Fruit fly (Drosophila melanogaster) whole organism, embryonic: ENCODE results near the gene Acp76A.
A peak's percentile ranks its signal among the peaks of the same experiment; 100 is the strongest.

ENCODE experiments used
- Ada2b ChIP-seq: fragments of 200-800 bp; sonication (Bioruptor generic); IDR thresholded peaks from 2 replicates; pipeline ENCODE4 v1.3.6; 2022; ENCODE audit warnings: missing biosample characterization, missing genetic modification characterization
- Atf6 ChIP-seq: fragments of 200-800 bp; sonication (Bioruptor generic); IDR thresholded peaks from 2 replicates; pipeline ENCODE4 v1.3.6; 2022; ENCODE audit warnings: missing biosample characterization, missing genetic modification characterization
- CG10654 ChIP-seq: fragments of 200-800 bp; sonication (Bioruptor generic); optimal IDR thresholded peaks from 2 replicates; lab custom pipeline; 2016; ENCODE audit warnings: missing biosample characterization, missing genetic modification characterization
- CG14860 ChIP-seq: fragments of 200-800 bp; sonication (Bioruptor generic); IDR thresholded peaks from 3 replicates; pipeline ENCODE4 v1.3.6; 2022; ENCODE audit warnings: missing biosample characterization, missing genetic modification characterization; ENCODE audit not compliant: partially characterized antibody
- CG15011 ChIP-seq: fragments of 200-800 bp; sonication (Bioruptor generic); optimal IDR thresholded peaks from 3 replicates; lab custom pipeline; 2018; ENCODE audit warnings: missing biosample characterization, mild to moderate bottlenecking, missing genetic modification characterization
- CG15514 ChIP-seq: fragments of 200-800 bp; sonication (Bioruptor generic); optimal IDR thresholded peaks from 3 replicates; lab custom pipeline; 2017; ENCODE audit warnings: missing biosample characterization, missing genetic modification characterization, mild to moderate bottlenecking, moderate library complexity, missing genetic modification reagents
- CG17802 ChIP-seq: fragments of 200-800 bp; sonication (Bioruptor generic); optimal IDR thresholded peaks from 2 replicates; lab custom pipeline; 2018; ENCODE audit warnings: missing biosample characterization, mild to moderate bottlenecking, missing genetic modification characterization, moderate library complexity
- CG2129 ChIP-seq: fragments of 200-800 bp; sonication (Bioruptor generic); IDR thresholded peaks from 2 replicates; pipeline ENCODE4 v1.3.6; 2022; ENCODE audit warnings: missing biosample characterization, missing genetic modification characterization; ENCODE audit not compliant: partially characterized antibody
- CG34224 ChIP-seq: fragments of 200-800 bp; sonication (Bioruptor generic); IDR thresholded peaks from 3 replicates; pipeline ENCODE4 v1.3.6; 2022; ENCODE audit warnings: missing biosample characterization, missing genetic modification characterization; ENCODE audit not compliant: partially characterized antibody
- CG34422 ChIP-seq: fragments of 200-800 bp; sonication (Bioruptor generic); IDR thresholded peaks from 3 replicates; pipeline ENCODE4 v1.3.6; 2022; ENCODE audit warnings: missing biosample characterization, missing genetic modification characterization
- CG4424 ChIP-seq: fragments of 200-800 bp; sonication (Bioruptor generic); optimal IDR thresholded peaks from 3 replicates; lab custom pipeline; 2016; ENCODE audit warnings: missing biosample characterization, missing genetic modification characterization
- CG4820 ChIP-seq: fragments of 200-800 bp; sonication (Bioruptor generic); optimal IDR thresholded peaks from 3 replicates; lab custom pipeline; 2016; ENCODE audit warnings: missing biosample characterization, missing genetic modification characterization
- CG7987 ChIP-seq: fragments of 200-800 bp; sonication (Bioruptor generic); optimal IDR thresholded peaks from 2 replicates; lab custom pipeline; 2018; ENCODE audit warnings: missing biosample characterization, mild to moderate bottlenecking, missing genetic modification characterization, moderate library complexity
- CG8765 ChIP-seq: fragments of 200-800 bp; sonication (Bioruptor generic); IDR thresholded peaks from 2 replicates; pipeline ENCODE4 v1.3.6; 2022; ENCODE audit warnings: missing biosample characterization, missing genetic modification characterization
- CG8924 ChIP-seq: fragments of 200-800 bp; optimal IDR thresholded peaks from 3 replicates; lab custom pipeline; 2019; ENCODE audit warnings: missing biosample characterization, mild to moderate bottlenecking, missing genetic modification characterization, moderate library complexity
- CG8944 ChIP-seq: fragments of 200-800 bp; sonication (Bioruptor generic); optimal IDR thresholded peaks from 3 replicates; lab custom pipeline; 2016; ENCODE audit warnings: missing biosample characterization, missing genetic modification characterization
- CTCF ChIP-seq: fragments of 200-800 bp; sonication (Bioruptor generic); optimal IDR thresholded peaks from 2 replicates; lab custom pipeline; 2017; ENCODE audit warnings: missing biosample characterization, mild to moderate bottlenecking, missing genetic modification characterization, moderate library complexity
- D ChIP-seq, 2 experiments: fragments of 200-800 bp in 1 of 2; fragments of >200 bp in 1 of 2; sonication (Bioruptor generic) in 1 of 2; optimal IDR thresholded peaks; 2 replicates in 1 of 2; 3 replicates in 1 of 2; lab custom pipeline; 2017; ENCODE audit warnings: mild to moderate bottlenecking in 1 of 2, missing biosample characterization in 1 of 2, missing genetic modification characterization in 1 of 2, missing genetic modification reagents in 1 of 2
- Ets65A ChIP-seq: fragments of 200-800 bp; sonication (Bioruptor generic); peaks from one replicate; lab custom pipeline; 2016; ENCODE audit warnings: missing biosample characterization, missing genetic modification characterization
- Ets97D ChIP-seq: fragments of 200-800 bp; sonication (Bioruptor generic); optimal IDR thresholded peaks from 3 replicates; lab custom pipeline; 2016; ENCODE audit warnings: missing biosample characterization, missing genetic modification characterization
- Gug ChIP-seq: fragments of 200-800 bp; sonication (Bioruptor generic); IDR thresholded peaks from 4 replicates; pipeline ENCODE4 v1.3.6; 2022; ENCODE audit warnings: missing biosample characterization, missing genetic modification characterization
- Hr39 ChIP-seq: fragments of >200 bp; optimal IDR thresholded peaks from 2 replicates; lab custom pipeline; 2017
- Jarid2 ChIP-seq: fragments of 200-800 bp; sonication (Bioruptor generic); optimal IDR thresholded peaks from 3 replicates; lab custom pipeline; 2017; ENCODE audit warnings: mild to moderate bottlenecking, missing biosample characterization, missing genetic modification reagents, missing genetic modification characterization
- Med ChIP-seq: fragments of 200-800 bp; sonication (Bioruptor generic); peaks from one replicate; lab custom pipeline; 2016; ENCODE audit warnings: missing biosample characterization, missing genetic modification characterization, mild to moderate bottlenecking, inconsistent platforms, moderate library complexity
- Mes4 ChIP-seq: fragments of 200-800 bp; sonication (Bioruptor generic); optimal IDR thresholded peaks from 2 replicates; lab custom pipeline; 2016; ENCODE audit warnings: missing biosample characterization, missing genetic modification characterization
- Rfx ChIP-seq: fragments of 200-800 bp; sonication (Bioruptor generic); IDR thresholded peaks from 2 replicates; pipeline ENCODE4 v1.3.6; 2022; ENCODE audit warnings: missing biosample characterization, missing genetic modification characterization
- abd-A ChIP-seq: fragments of 200-800 bp; sonication (Bioruptor generic); optimal IDR thresholded peaks from 3 replicates; lab custom pipeline; 2019; ENCODE audit warnings: missing biosample characterization, mild to moderate bottlenecking, missing genetic modification characterization, moderate library complexity
- ato ChIP-seq: fragments of 200-800 bp; sonication (Bioruptor generic); IDR thresholded peaks from 2 replicates; pipeline ENCODE4 v1.3.6; 2022; ENCODE audit warnings: missing biosample characterization, missing genetic modification characterization; ENCODE audit not compliant: partially characterized antibody
- bsh ChIP-seq, 2 experiments: fragments of 200-800 bp; sonication (Bioruptor generic); optimal IDR thresholded peaks; 2 replicates each; lab custom pipeline; 2017 to 2018; ENCODE audit warnings: mild to moderate bottlenecking in 2 of 2, missing biosample characterization in 2 of 2, missing genetic modification characterization in 2 of 2, moderate library complexity in 1 of 2
- btn ChIP-seq: fragments of 200-800 bp; sonication (Bioruptor generic); optimal IDR thresholded peaks from 2 replicates; lab custom pipeline; 2016; ENCODE audit warnings: missing biosample characterization, missing genetic modification characterization
- chinmo ChIP-seq: fragments of 200-800 bp; sonication (Bioruptor generic); IDR thresholded peaks from 4 replicates; pipeline ENCODE4 v1.3.6; 2022; ENCODE audit warnings: missing biosample characterization, missing genetic modification characterization; ENCODE audit not compliant: partially characterized antibody
- eyg ChIP-seq: fragments of 200-800 bp; sonication (Bioruptor generic); optimal IDR thresholded peaks from 3 replicates; lab custom pipeline; 2016; ENCODE audit warnings: missing biosample characterization, missing genetic modification characterization
- fu2 ChIP-seq: fragments of 200-800 bp; sonication (Bioruptor generic); optimal IDR thresholded peaks from 2 replicates; lab custom pipeline; 2016; ENCODE audit warnings: missing biosample characterization, missing genetic modification characterization
- gem ChIP-seq: fragments of 200-800 bp; sonication (Bioruptor generic); optimal IDR thresholded peaks from 2 replicates; lab custom pipeline; 2019; ENCODE audit warnings: missing biosample characterization, mild to moderate bottlenecking, missing genetic modification characterization, moderate library complexity
- grau ChIP-seq: fragments of 200-800 bp; optimal IDR thresholded peaks from 3 replicates; lab custom pipeline; 2019; ENCODE audit warnings: missing biosample characterization, mild to moderate bottlenecking, missing genetic modification characterization, moderate library complexity
- gro ChIP-seq: fragments of 200-800 bp; sonication (Bioruptor generic); optimal IDR thresholded peaks from 2 replicates; lab custom pipeline; 2016; ENCODE audit warnings: missing biosample characterization, missing genetic modification characterization
- ham ChIP-seq: fragments of 200-800 bp; sonication (Bioruptor generic); IDR thresholded peaks from 2 replicates; pipeline ENCODE4 v1.3.6; 2022; ENCODE audit warnings: missing biosample characterization, missing genetic modification characterization
- hb ChIP-seq: fragments of 200-800 bp; sonication (Bioruptor generic); IDR thresholded peaks from 3 replicates; pipeline ENCODE4 v1.3.6; 2022; ENCODE audit warnings: missing biosample characterization, missing genetic modification characterization; ENCODE audit not compliant: partially characterized antibody
- jigr1 ChIP-seq: fragments of 200-800 bp; sonication (Bioruptor generic); IDR thresholded peaks from 3 replicates; pipeline ENCODE4 v1.3.6; 2022; ENCODE audit warnings: missing biosample characterization, missing genetic modification characterization
- nmo ChIP-seq: fragments of 200-800 bp; sonication (Bioruptor generic); optimal IDR thresholded peaks from 2 replicates; lab custom pipeline; 2018; ENCODE audit warnings: missing biosample characterization, mild to moderate bottlenecking, missing genetic modification characterization, moderate library complexity
- peb ChIP-seq: fragments of 200-800 bp; sonication (Bioruptor generic); IDR thresholded peaks from 2 replicates; pipeline ENCODE4 v1.3.6; 2022; ENCODE audit warnings: missing biosample characterization, missing genetic modification characterization
- pho ChIP-seq: fragments of 200-800 bp; sonication (Bioruptor generic); optimal IDR thresholded peaks from 2 replicates; lab custom pipeline; 2016; ENCODE audit warnings: missing biosample characterization, missing genetic modification characterization
- prd ChIP-seq, 3 experiments: fragments of >200 bp in 2 of 3; fragments of 200-800 bp in 1 of 3; sonication (Bioruptor generic) in 1 of 3; optimal IDR thresholded peaks in 2 of 3; IDR thresholded peaks in 1 of 3; 2 replicates in 2 of 3; 3 replicates in 1 of 3; pipeline versions ENCODE4 v1.3.6 to Lab custom; 2017 to 2022; ENCODE audit warnings: missing biosample characterization in 1 of 3, missing genetic modification characterization in 1 of 3
- rib ChIP-seq: fragments of 200-800 bp; sonication (Bioruptor generic); IDR thresholded peaks from 2 replicates; pipeline ENCODE4 v1.3.6; 2022; ENCODE audit warnings: missing biosample characterization, missing genetic modification characterization
- ro ChIP-seq: fragments of 200-800 bp; sonication (Bioruptor generic); IDR thresholded peaks from 2 replicates; pipeline ENCODE4 v1.3.6; 2022; ENCODE audit warnings: missing biosample characterization, missing genetic modification characterization
- tgo ChIP-seq: fragments of 200-800 bp; sonication (Bioruptor generic); IDR thresholded peaks from 3 replicates; pipeline ENCODE4 v1.3.6; 2022; ENCODE audit warnings: missing biosample characterization, missing genetic modification characterization
- trem ChIP-seq: fragments of 200-800 bp; optimal IDR thresholded peaks from 3 replicates; lab custom pipeline; 2019; ENCODE audit warnings: missing biosample characterization, mild to moderate bottlenecking, missing genetic modification characterization, moderate library complexity
- vvl ChIP-seq: fragments of 200-800 bp; sonication (Bioruptor generic); IDR thresholded peaks from 2 replicates; pipeline ENCODE4 v1.3.6; 2022; ENCODE audit warnings: missing biosample characterization, missing genetic modification characterization
- wek ChIP-seq: fragments of 200-800 bp; sonication (Bioruptor generic); optimal IDR thresholded peaks from 3 replicates; lab custom pipeline; 2018; ENCODE audit warnings: missing biosample characterization, mild to moderate bottlenecking, missing genetic modification characterization, moderate library complexity
- wor ChIP-seq: fragments of 200-800 bp; sonication (Bioruptor generic); IDR thresholded peaks from 2 replicates; pipeline ENCODE4 v1.3.6; 2022; ENCODE audit warnings: missing biosample characterization, missing genetic modification characterization

The Acp76A gene

dm6 chr3L:19085688-19086363 lies 34.0 kb upstream of the Acp76A start (continued):
- TF ChIP-seq chinmo (GFP tag; lab: Robert Waterston, UW) (no peak), D (optimal IDR thresholded peaks at IDR 0.05; lab: Kevin White, UChicago) (no peak), D (GFP tag; optimal IDR thresholded peaks at IDR 0.05; lab: Kevin White, UChicago) (no peak), Jarid2 (GFP tag; lab: Kevin White, UChicago) (peak; percentile 93), abd-A (peak; percentile 80), Hr39 (lab: Kevin White, UChicago) (no peak), CG4820 (GFP tag; lab: Kevin White, UChicago) (no peak), Gug (GFP tag; lab: Robert Waterston, UW) (no peak), CG34422 (GFP tag; lab: Robert Waterston, UW) (peak; percentile 55; the same call in 2 of the 3 replicates), CG14860 (GFP tag; lab: Robert Waterston, UW) (no peak), peb (GFP tag; lab: Robert Waterston, UW) (no peak), Ada2b (GFP tag; lab: Robert Waterston, UW) (no peak), CG8924 (tag; lab: Kevin White, UChicago) (no peak), tgo (GFP tag; lab: Robert Waterston, UW) (no peak), gem (tag; lab: Kevin White, UChicago) (no peak), Atf6 (GFP tag; lab: Robert Waterston, UW) (no peak), CG7987 (GFP tag; lab: Kevin White, UChicago) (no peak), Ets65A (GFP tag; lab: Kevin White, UChicago) (no peak), CG8944 (GFP tag; lab: Kevin White, UChicago) (no peak), Mes4 (GFP tag; lab: Kevin White, UChicago) (no peak), jigr1 (GFP tag; lab: Robert Waterston, UW) (no peak), prd (optimal IDR thresholded peaks at IDR 0.05; lab: Kevin White, UChicago) (no peak), prd (GFP tag; IDR thresholded peaks at IDR 0.05; lab: Robert Waterston, UW) (no peak), bsh (GFP tag; optimal IDR thresholded peaks at IDR 0.05; lab: Kevin White, UChicago) (no peak), CG8765 (GFP tag; lab: Robert Waterston, UW) (no peak), rib (GFP tag; lab: Robert Waterston, UW) (peak; percentile 13; the same call in 1 of the 2 replicates), CG15011 (GFP tag; lab: Kevin White, UChicago) (no peak), CG34224 (GFP tag; lab: Robert Waterston, UW) (no peak), CG2129 (GFP tag; lab: Robert Waterston, UW) (no peak), CG15514 (GFP tag; lab: Kevin White, UChicago) (peak; percentile 35), ro (GFP tag; lab: Robert Waterston, UW) (no peak), wek (GFP tag; lab: Kevin White, UChicago) (no peak), gro (GFP tag; lab: Kevin White, UChicago) (no peak), ato (GFP tag; lab: Robert Waterston, UW) (0 out of 2 replicates have a peak, but pooled peaks have one; percentile 27), nmo (no peak), wor (GFP tag; lab: Robert Waterston, UW) (no peak), hb (GFP tag; lab: Robert Waterston, UW) (0 out of 3 replicates have a peak, but pooled peaks have one; percentile 52), eyg (GFP tag; lab: Kevin White, UChicago) (no peak), Ets97D (no peak), Rfx (no peak), fu2 (GFP tag; lab: Kevin White, UChicago) (no peak), btn (no peak), trem (tag; lab: Kevin White, UChicago) (no peak), CTCF (GFP tag; lab: Kevin White, UChicago) (no peak), CG10654 (GFP tag; lab: Kevin White, UChicago) (no peak), pho (GFP tag; lab: Kevin White, UChicago) (no peak), CG4424 (GFP tag; lab: Kevin White, UChicago) (no peak), vvl (GFP tag; lab: Robert Waterston, UW) (no peak), grau (tag; lab: Kevin White, UChicago) (no peak), Med (GFP tag; lab: Kevin White, UChicago) (peak; percentile 74), CG17802 (tag; lab: Kevin White, UChicago) (no peak), ham (GFP tag; lab: Robert Waterston, UW) (no peak)
